Worm (Caenorhabditis elegans) whole organism, L2 larva: Measurements from ENCODE around the gene C25F9.6.

Source experiments
- lsy-2 ChIP-seq, 2 experiments: fragments of 150-350 bp in 1 of 2; sonication (generic microtip) in 1 of 2; optimal IDR thresholded peaks; 2 replicates each; lab custom pipeline; 2014 to 2017; ENCODE audit warnings: missing biosample characterization in 2 of 2, missing genetic modification characterization in 2 of 2
- nhr-12 ChIP-seq: fragments of 150-350 bp; optimal IDR thresholded peaks from 2 replicates; lab custom pipeline; 2014; ENCODE audit warnings: missing biosample characterization, missing genetic modification characterization

DNA sequence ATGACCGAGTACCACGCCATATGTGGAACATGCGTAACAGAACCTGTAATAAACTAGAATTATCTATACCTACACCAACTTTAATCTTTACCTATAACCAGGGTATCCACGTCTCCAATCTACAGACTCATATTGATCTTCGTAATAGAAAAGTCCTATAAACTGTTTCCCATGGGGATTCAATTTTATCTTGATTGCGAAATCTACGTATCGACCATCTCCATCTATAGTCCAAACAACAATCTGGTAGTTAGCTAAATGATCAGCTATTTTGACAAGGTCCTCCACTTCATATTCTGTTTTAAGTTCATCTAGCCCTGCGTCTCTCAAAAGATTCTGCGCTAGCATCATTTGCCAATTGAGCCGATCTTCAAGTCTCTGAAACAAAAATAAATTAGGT is 24.5 kb upstream of the C25F9.6 start:
- TF ChIP-seq nhr-12 (tag; lab: Kevin White, UChicago) (no peak), lsy-2 (tag; optimal IDR thresholded peaks at IDR 0.05; lab: Kevin White, UChicago) (peak in 1 of 2 experiments; percentile 11)
